Worm (Caenorhabditis elegans): Measurements from ENCODE around the gene T25B9.5.

DNA sequence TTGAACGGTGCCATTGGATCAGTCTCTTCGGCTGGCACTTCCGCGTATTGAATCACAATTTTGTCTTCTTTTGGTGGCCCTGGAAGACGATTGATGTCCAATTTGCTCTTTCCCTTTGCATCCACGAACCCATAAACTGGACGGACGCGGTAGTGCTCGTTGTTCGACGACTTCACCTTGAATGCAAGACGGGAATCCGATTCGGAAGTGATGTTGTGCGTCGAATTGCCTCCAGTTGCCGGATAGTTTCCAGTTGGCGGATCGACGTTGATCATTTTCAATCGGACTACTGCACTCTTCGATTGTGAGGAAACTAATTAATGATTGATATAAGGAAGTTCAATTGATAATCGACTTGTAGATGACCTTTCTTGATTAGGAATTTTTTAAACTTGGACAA lies 16.3 kb downstream of the T25B9.5 start, which contains the start of gene ssp-34:
- TF ChIP-seq lin-13 (GFP tag; optimal IDR thresholded peaks at IDR 0.05) = no peak
- TF ChIP-seq Y55F3AM.14 (GFP tag; optimal IDR thresholded peaks at IDR 0.05) = no peak
- no peak for TF ChIP-seq nhr-77 (tag; optimal IDR thresholded peaks at IDR 0.05)
- TF ChIP-seq nhr-12 (tag; optimal IDR thresholded peaks at IDR 0.05) = no peak
- no peak for TF ChIP-seq ama-1 (optimal IDR thresholded peaks at IDR 0.05)
- TF ChIP-seq R02D3.7 (tag; optimal IDR thresholded peaks at IDR 0.05) = no peak
- no peak for TF ChIP-seq skn-1 (tag; optimal IDR thresholded peaks at IDR 0.05)
- no peak for TF ChIP-seq ztf-1 (GFP tag; conservative IDR thresholded peaks at IDR 0.05)
- TF ChIP-seq ceh-82 (tag; optimal IDR thresholded peaks at IDR 0.05) = no peak
- TF ChIP-seq aly-2 (tag; optimal IDR thresholded peaks at IDR 0.05) = no peak
